Fruit fly (Drosophila melanogaster) whole organism, embryonic: ENCODE measurements around the gene COX7AL2.

ENCODE experiments used
- Abd-B ChIP-seq: fragments of 200-800 bp; sonication (Bioruptor generic); optimal IDR thresholded peaks from 2 replicates; lab custom pipeline; 2018; ENCODE audit warnings: missing biosample characterization, mild to moderate bottlenecking, missing genetic modification characterization, moderate library complexity
- Ada2b ChIP-seq: fragments of 200-800 bp; sonication (Bioruptor generic); IDR thresholded peaks from 2 replicates; pipeline ENCODE4 v1.3.6; 2022; ENCODE audit warnings: missing biosample characterization, missing genetic modification characterization
- CG10654 ChIP-seq: fragments of 200-800 bp; sonication (Bioruptor generic); optimal IDR thresholded peaks from 2 replicates; lab custom pipeline; 2016; ENCODE audit warnings: missing biosample characterization, missing genetic modification characterization
- CG10959 ChIP-seq: fragments of 200-800 bp; sonication (Bioruptor generic); IDR thresholded peaks from 2 replicates; pipeline ENCODE4 v1.3.6; 2022; ENCODE audit warnings: missing biosample characterization, missing genetic modification characterization
- CG11695 ChIP-seq: fragments of 200-800 bp; sonication (Bioruptor generic); IDR thresholded peaks from 3 replicates; pipeline ENCODE4 v1.3.6; 2022; ENCODE audit warnings: missing biosample characterization, missing genetic modification characterization
- CG15269 ChIP-seq: fragments of 200-800 bp; sonication (Bioruptor generic); optimal IDR thresholded peaks from 2 replicates; lab custom pipeline; 2018; ENCODE audit warnings: missing biosample characterization, mild to moderate bottlenecking, missing genetic modification characterization, moderate library complexity
- CG1792 ChIP-seq: fragments of 200-800 bp; sonication (Bioruptor generic); optimal IDR thresholded peaks from 2 replicates; lab custom pipeline; 2016; ENCODE audit warnings: missing biosample characterization, missing genetic modification characterization
- CG2889 ChIP-seq: fragments of 200-800 bp; sonication (Bioruptor generic); IDR thresholded peaks from 3 replicates; pipeline ENCODE4 v1.3.6; 2022; ENCODE audit warnings: missing biosample characterization, missing genetic modification characterization
- CG33213 ChIP-seq: fragments of 200-800 bp; sonication (Bioruptor generic); optimal IDR thresholded peaks from 3 replicates; lab custom pipeline; 2016; ENCODE audit warnings: missing biosample characterization, missing genetic modification characterization
- CG34224 ChIP-seq: fragments of 200-800 bp; sonication (Bioruptor generic); IDR thresholded peaks from 3 replicates; pipeline ENCODE4 v1.3.6; 2022; ENCODE audit warnings: missing biosample characterization, missing genetic modification characterization; ENCODE audit not compliant: partially characterized antibody
- CG4707 ChIP-seq: fragments of 200-800 bp; sonication (Bioruptor generic); optimal IDR thresholded peaks from 2 replicates; lab custom pipeline; 2018; ENCODE audit warnings: missing biosample characterization, mild to moderate bottlenecking, missing genetic modification characterization, moderate library complexity
- CG4820 ChIP-seq: fragments of 200-800 bp; sonication (Bioruptor generic); optimal IDR thresholded peaks from 3 replicates; lab custom pipeline; 2016; ENCODE audit warnings: missing biosample characterization, missing genetic modification characterization
- CG6175 ChIP-seq: fragments of 200-800 bp; sonication (Bioruptor generic); IDR thresholded peaks from 3 replicates; pipeline ENCODE4 v1.3.6; 2022; ENCODE audit warnings: missing biosample characterization, missing genetic modification characterization
- CG6272 ChIP-seq: fragments of 200-800 bp; sonication (Bioruptor generic); IDR thresholded peaks from 2 replicates; pipeline ENCODE4 v1.3.6; 2022; ENCODE audit warnings: missing biosample characterization, missing genetic modification characterization
- CG6813 ChIP-seq: fragments of 200-800 bp; sonication (Bioruptor generic); optimal IDR thresholded peaks from 2 replicates; lab custom pipeline; 2017; ENCODE audit warnings: missing biosample characterization, missing genetic modification characterization, mild to moderate bottlenecking, moderate library complexity, missing genetic modification reagents
- CG7271 ChIP-seq: fragments of 200-800 bp; sonication (Bioruptor generic); optimal IDR thresholded peaks from 2 replicates; lab custom pipeline; 2018; ENCODE audit warnings: missing biosample characterization, mild to moderate bottlenecking, missing genetic modification characterization, moderate library complexity
- CG8089 ChIP-seq: fragments of 200-800 bp; sonication (Bioruptor generic); optimal IDR thresholded peaks from 3 replicates; lab custom pipeline; 2016; ENCODE audit warnings: missing biosample characterization, missing genetic modification characterization
- CG8388 ChIP-seq: fragments of 200-800 bp; sonication (Bioruptor generic); optimal IDR thresholded peaks from 2 replicates; lab custom pipeline; 2019; ENCODE audit warnings: missing biosample characterization, mild to moderate bottlenecking, missing genetic modification characterization, moderate library complexity
- CHES-1-like ChIP-seq: fragments of 200-800 bp; sonication (Bioruptor generic); optimal IDR thresholded peaks from 2 replicates; lab custom pipeline; 2016; ENCODE audit warnings: missing biosample characterization, missing genetic modification characterization
- HLH54F ChIP-seq: fragments of 200-800 bp; sonication (Bioruptor generic); optimal IDR thresholded peaks from 3 replicates; lab custom pipeline; 2016; ENCODE audit warnings: missing biosample characterization, missing genetic modification characterization
- MESR4 ChIP-seq: fragments of 200-800 bp; sonication (Bioruptor generic); optimal IDR thresholded peaks from 2 replicates; lab custom pipeline; 2018; ENCODE audit warnings: missing biosample characterization, mild to moderate bottlenecking, missing genetic modification characterization, moderate library complexity
- Max ChIP-seq: fragments of 200-800 bp; sonication (Bioruptor generic); optimal IDR thresholded peaks from 2 replicates; lab custom pipeline; 2016; ENCODE audit warnings: missing biosample characterization, mild to moderate bottlenecking, missing genetic modification characterization
- Mrtf ChIP-seq: fragments of 200-800 bp; sonication (Bioruptor generic); IDR thresholded peaks from 3 replicates; pipeline ENCODE4 v1.3.6; 2022; ENCODE audit warnings: missing biosample characterization, missing genetic modification characterization
- Neu2 ChIP-seq: fragments of 200-800 bp; sonication (Bioruptor generic); optimal IDR thresholded peaks from 3 replicates; lab custom pipeline; 2016; ENCODE audit warnings: missing biosample characterization, missing genetic modification characterization, borderline replicate concordance
- Nf-YC ChIP-seq: fragments of 200-800 bp; optimal IDR thresholded peaks from 3 replicates; lab custom pipeline; 2019; ENCODE audit warnings: missing biosample characterization, mild to moderate bottlenecking, missing genetic modification characterization, moderate library complexity
- Oaz ChIP-seq: fragments of 200-800 bp; sonication (Bioruptor generic); IDR thresholded peaks from 2 replicates; pipeline ENCODE4 v1.3.6; 2022; ENCODE audit warnings: missing biosample characterization, missing genetic modification characterization
- Opbp ChIP-seq: fragments of 200-800 bp; sonication (Bioruptor generic); IDR thresholded peaks from 3 replicates; pipeline ENCODE4 v1.3.6; 2022; ENCODE audit warnings: missing biosample characterization, missing genetic modification characterization; ENCODE audit not compliant: partially characterized antibody
- Rfx ChIP-seq: fragments of 200-800 bp; sonication (Bioruptor generic); IDR thresholded peaks from 2 replicates; pipeline ENCODE4 v1.3.6; 2022; ENCODE audit warnings: missing biosample characterization, missing genetic modification characterization
- Trl ChIP-seq, 3 experiments: fragments of >200 bp in 2 of 3; fragments of 200-800 bp in 1 of 3; sonication (Bioruptor generic) in 1 of 3; optimal IDR thresholded peaks; 2 replicates in 1 of 3; 3 replicates in 2 of 3; lab custom pipeline; 2016 to 2017; ENCODE audit warnings: missing biosample characterization in 1 of 3, missing genetic modification characterization in 1 of 3
- crol ChIP-seq: fragments of 200-800 bp; sonication (Bioruptor generic); IDR thresholded peaks from 2 replicates; pipeline ENCODE4 v1.3.6; 2022; ENCODE audit warnings: missing biosample characterization, missing genetic modification characterization
- dmrt99B ChIP-seq: fragments of 200-800 bp; sonication (Bioruptor generic); optimal IDR thresholded peaks from 2 replicates; lab custom pipeline; 2018; ENCODE audit warnings: missing biosample characterization, mild to moderate bottlenecking, missing genetic modification characterization, moderate library complexity
- gfzf ChIP-seq: fragments of 200-800 bp; sonication (Bioruptor generic); optimal IDR thresholded peaks from 2 replicates; lab custom pipeline; 2016; ENCODE audit warnings: missing biosample characterization, mild to moderate bottlenecking, missing genetic modification characterization, moderate library complexity
- grau ChIP-seq: fragments of 200-800 bp; optimal IDR thresholded peaks from 3 replicates; lab custom pipeline; 2019; ENCODE audit warnings: missing biosample characterization, mild to moderate bottlenecking, missing genetic modification characterization, moderate library complexity
- grn ChIP-seq: fragments of 200-800 bp; sonication (Bioruptor generic); optimal IDR thresholded peaks from 3 replicates; lab custom pipeline; 2017; ENCODE audit warnings: missing biosample characterization, missing genetic modification characterization
- ham ChIP-seq: fragments of 200-800 bp; sonication (Bioruptor generic); IDR thresholded peaks from 2 replicates; pipeline ENCODE4 v1.3.6; 2022; ENCODE audit warnings: missing biosample characterization, missing genetic modification characterization
- her ChIP-seq: fragments of 200-800 bp; sonication (Bioruptor generic); optimal IDR thresholded peaks from 2 replicates; lab custom pipeline; 2016; ENCODE audit warnings: missing biosample characterization, missing genetic modification characterization
- hth ChIP-seq: fragments of >200 bp; optimal IDR thresholded peaks from 2 replicates; lab custom pipeline; 2017; ENCODE audit warnings: inconsistent platforms
- ind ChIP-seq: fragments of 200-800 bp; sonication (Bioruptor generic); optimal IDR thresholded peaks from 3 replicates; lab custom pipeline; 2016; ENCODE audit warnings: missing biosample characterization, missing genetic modification characterization
- ken ChIP-seq: fragments of 200-800 bp; sonication (Bioruptor generic); IDR thresholded peaks from 3 replicates; pipeline ENCODE4 v1.3.6; 2022; ENCODE audit warnings: missing biosample characterization, missing genetic modification characterization
- lbe ChIP-seq: fragments of 200-800 bp; sonication (Bioruptor generic); optimal IDR thresholded peaks from 2 replicates; lab custom pipeline; 2016; ENCODE audit warnings: missing biosample characterization, mild to moderate bottlenecking, missing genetic modification characterization
- mam ChIP-seq: fragments of 200-800 bp; sonication (Bioruptor generic); optimal IDR thresholded peaks from 3 replicates; lab custom pipeline; 2016; ENCODE audit warnings: missing biosample characterization, missing genetic modification characterization
- p53 ChIP-seq: fragments of 200-800 bp; sonication (Bioruptor generic); optimal IDR thresholded peaks from 2 replicates; lab custom pipeline; 2016; ENCODE audit warnings: missing biosample characterization, missing genetic modification characterization
- ro ChIP-seq: fragments of 200-800 bp; sonication (Bioruptor generic); IDR thresholded peaks from 2 replicates; pipeline ENCODE4 v1.3.6; 2022; ENCODE audit warnings: missing biosample characterization, missing genetic modification characterization
- sc ChIP-seq, 3 experiments: fragments of >200 bp in 2 of 3; fragments of 200-800 bp in 1 of 3; sonication (Bioruptor generic) in 1 of 3; optimal IDR thresholded peaks; 2 replicates in 2 of 3; 3 replicates in 1 of 3; lab custom pipeline; 2017; ENCODE audit warnings: mild to moderate bottlenecking in 1 of 3, missing biosample characterization in 1 of 3, missing genetic modification characterization in 1 of 3, missing genetic modification reagents in 1 of 3
- schlank ChIP-seq: fragments of 200-800 bp; sonication (Bioruptor generic); optimal IDR thresholded peaks from 2 replicates; lab custom pipeline; 2018; ENCODE audit warnings: missing biosample characterization, mild to moderate bottlenecking, missing genetic modification characterization
- slou ChIP-seq: fragments of 200-800 bp; sonication (Bioruptor generic); optimal IDR thresholded peaks from 3 replicates; lab custom pipeline; 2016; ENCODE audit warnings: missing biosample characterization, missing genetic modification characterization
- trh ChIP-seq: fragments of 200-800 bp; sonication (Bioruptor generic); optimal IDR thresholded peaks from 2 replicates; lab custom pipeline; 2016; ENCODE audit warnings: missing biosample characterization, missing genetic modification characterization
- unc-4 ChIP-seq: fragments of 200-800 bp; sonication (Bioruptor generic); IDR thresholded peaks from 2 replicates; pipeline ENCODE4 v1.3.6; 2022; ENCODE audit warnings: missing biosample characterization, missing genetic modification characterization; ENCODE audit not compliant: partially characterized antibody
- vfl ChIP-seq: fragments of 200-800 bp; sonication (Bioruptor generic); optimal IDR thresholded peaks from 2 replicates; lab custom pipeline; 2016; ENCODE audit warnings: missing biosample characterization, missing genetic modification characterization
- zen ChIP-seq: fragments of 200-800 bp; sonication (Bioruptor generic); optimal IDR thresholded peaks from 3 replicates; lab custom pipeline; 2018; ENCODE audit warnings: missing biosample characterization, mild to moderate bottlenecking, missing genetic modification characterization, moderate library complexity

The COX7AL2 gene

dm6 chr2L:2163568-2163953, 34.2 kb downstream of the COX7AL2 start (continued):
- TF ChIP-seq CG6272 (GFP tag; lab: Robert Waterston, UW) (peak; percentile 81), grau (peak; percentile 82), ham (GFP tag; lab: Robert Waterston, UW) (peak; percentile 66; the same call in 1 of the 2 replicates), mam (GFP tag; lab: Kevin White, UChicago) (peak; percentile 82), Nf-YC (peak; percentile 27), CG2889 (GFP tag; lab: Robert Waterston, UW) (peak; percentile 84), unc-4 (GFP tag; lab: Robert Waterston, UW) (no peak), CG11695 (GFP tag; lab: Robert Waterston, UW) (peak; percentile 85), Ada2b (GFP tag; lab: Robert Waterston, UW) (peak; percentile 80), CG8089 (peak; percentile 90), ind (GFP tag; lab: Kevin White, UChicago) (peak; percentile 82), grn (GFP tag; lab: Kevin White, UChicago) (no peak), Abd-B (peak; percentile 82), CHES-1-like (GFP tag; lab: Kevin White, UChicago) (peak; percentile 96), CG4707 (peak; percentile 81), CG34224 (GFP tag; lab: Robert Waterston, UW) (no peak), Max (GFP tag; lab: Kevin White, UChicago) (peak; percentile 47), CG10654 (GFP tag; lab: Kevin White, UChicago) (peak; percentile 78), MESR4 (GFP tag; lab: Kevin White, UChicago) (peak; percentile 34), gfzf (GFP tag; lab: Kevin White, UChicago) (no peak), CG15269 (peak; percentile 79), her (GFP tag; lab: Kevin White, UChicago) (peak; percentile 78), ken (peak; percentile 95), CG10959 (GFP tag; lab: Robert Waterston, UW) (peak; percentile 98), CG6813 (peak; percentile 90), lbe (GFP tag; lab: Kevin White, UChicago) (peak; percentile 66), Trl (optimal IDR thresholded peaks at IDR 0.05; lab: Kevin White, UChicago) (peak; percentile 35 to 38), Trl (GFP tag; optimal IDR thresholded peaks at IDR 0.05; lab: Kevin White, UChicago) (peak; percentile 81), CG6175 (GFP tag; lab: Robert Waterston, UW) (peak; percentile 53), zen (tag; lab: Kevin White, UChicago) (peak; percentile 86), trh (GFP tag; lab: Kevin White, UChicago) (peak; percentile 42), Mrtf (GFP tag; lab: Robert Waterston, UW) (peak; percentile 92), CG4820 (GFP tag; lab: Kevin White, UChicago) (peak; percentile 89), CG33213 (GFP tag; lab: Kevin White, UChicago) (peak; percentile 72), slou (GFP tag; lab: Kevin White, UChicago) (peak; percentile 48), ro (peak; percentile 84), Opbp (GFP tag; lab: Robert Waterston, UW) (no peak), Neu2 (GFP tag; lab: Kevin White, UChicago) (peak; percentile 84), hth (lab: Kevin White, UChicago) (no peak), p53 (GFP tag; lab: Kevin White, UChicago) (peak; percentile 49), Oaz (GFP tag; lab: Robert Waterston, UW) (peak; percentile 73), sc (optimal IDR thresholded peaks at IDR 0.05; lab: Kevin White, UChicago) (no peak), sc (GFP tag; optimal IDR thresholded peaks at IDR 0.05; lab: Kevin White, UChicago) (peak; percentile 88), schlank (tag; lab: Kevin White, UChicago) (peak; percentile 50), HLH54F (peak; percentile 85), crol (GFP tag; lab: Robert Waterston, UW) (peak; percentile 74), CG8388 (GFP tag; lab: Kevin White, UChicago) (peak; percentile 90), CG7271 (peak; percentile 53), CG1792 (GFP tag; lab: Kevin White, UChicago) (peak; percentile 89), vfl (peak; percentile 32), dmrt99B (tag; lab: Kevin White, UChicago) (peak; percentile 85), Rfx (GFP tag; lab: Robert Waterston, UW) (peak; percentile 89)
